Worm (Caenorhabditis elegans): ENCODE results near the gene Y43F8B.11.

- TF ChIP-seq unc-39 (tag; optimal IDR thresholded peaks at IDR 0.05) = no peak
- no peak for TF ChIP-seq nhr-11 (tag; optimal IDR thresholded peaks at IDR 0.05)
- TF ChIP-seq elt-3 (tag; optimal IDR thresholded peaks at IDR 0.05) = no peak
- TF ChIP-seq ama-1 (optimal IDR thresholded peaks at IDR 0.05) = no peak
These were observed 21.7 kb upstream of the Y43F8B.11 start, which contains the start of gene M04C3.2 for ce11 chrV:19448805-19449204.
